Worm (Caenorhabditis elegans): Measurements from ENCODE around the gene ucp-4.
A peak's percentile ranks its signal among the peaks of the same experiment; 100 is the strongest.

Gene ucp-4

ce11 chrV:9318046-9318445, 16.1 kb upstream of the ucp-4 start, which contains the start of gene kvs-3 (continued):
- TF ChIP-seq hlh-26 (GFP tag; conservative IDR thresholded peaks at IDR 0.05) (no peak), Y79H2A.3 (GFP tag; conservative IDR thresholded peaks at IDR 0.05) (peak; percentile 69; the same call in 1 of the 2 replicates), ceh-58 (GFP tag; IDR thresholded peaks at IDR 0.05) (0 out of 2 replicates have a peak, but pooled peaks have one; percentile 55), mxl-1 (tag; optimal IDR thresholded peaks at IDR 0.05) (peak; percentile 73), Y67H2A.10 (GFP tag; conservative IDR thresholded peaks at IDR 0.05) (peak; percentile 50; the same call in 1 of the 2 replicates), ets-4 (GFP tag; optimal IDR thresholded peaks at IDR 0.05) (peak; percentile 37), unc-62 (GFP tag; optimal IDR thresholded peaks at IDR 0.05) (no peak), let-526 (GFP tag; IDR thresholded peaks at IDR 0.05) (no peak), ztf-18 (tag; optimal IDR thresholded peaks at IDR 0.05) (peak; percentile 84), bed-1 (GFP tag; IDR thresholded peaks at IDR 0.05) (0 out of 2 replicates have a peak, but pooled peaks have one; percentile 14), repo-1 (tag; optimal IDR thresholded peaks at IDR 0.05) (peak; percentile 82), nhr-80 (tag; optimal IDR thresholded peaks at IDR 0.05) (no peak), ceh-91 (GFP tag; IDR thresholded peaks at IDR 0.05) (peak; percentile 40; the same call in 1 of the 2 replicates), unc-130 (GFP tag; optimal IDR thresholded peaks at IDR 0.05) (peak; percentile 44), madf-6 (GFP tag; IDR thresholded peaks at IDR 0.05) (no peak; the same call in 1 of the 2 replicates), F22D6.2 (tag; optimal IDR thresholded peaks at IDR 0.05) (peak; percentile 27), ZK185.1 (tag; optimal IDR thresholded peaks at IDR 0.05; ENCODE audit: poor library complexity, severe bottlenecking) (peak; percentile 80), akir-1 (GFP tag; optimal IDR thresholded peaks at IDR 0.05) (no peak), F57A8.1 (GFP tag; optimal IDR thresholded peaks at IDR 0.05) (peak; percentile 95), sea-2 (GFP tag; IDR thresholded peaks at IDR 0.05) (0 out of 2 replicates have a peak, but pooled peaks have one; percentile 70), snpc-3.4 (tag; optimal IDR thresholded peaks at IDR 0.05) (peak; percentile 89), B0019.2 (GFP tag; conservative IDR thresholded peaks at IDR 0.05) (peak; percentile 49; the same call in 1 of the 2 replicates), tbx-9 (tag; optimal IDR thresholded peaks at IDR 0.05; ENCODE audit: borderline replicate concordance) (peak; percentile 19), rec-8 (tag; optimal IDR thresholded peaks at IDR 0.05) (peak; percentile 73 to 77), attf-6 (GFP tag; IDR thresholded peaks at IDR 0.05) (peak; percentile 1), chd-7 (tag; optimal IDR thresholded peaks at IDR 0.05) (peak; percentile 88), rpc-1 (optimal IDR thresholded peaks at IDR 0.05) (peak; percentile 85), rpc-1 (tag; optimal IDR thresholded peaks at IDR 0.05) (peak; percentile 94), snpc-4 (GFP tag; optimal IDR thresholded peaks at IDR 0.05) (peak; percentile 70), snpc-4 (tag; optimal IDR thresholded peaks at IDR 0.05) (peak in 1 of 4 experiments; percentile 62), dpl-1 (GFP tag; optimal IDR thresholded peaks at IDR 0.05) (peak; percentile 18), lin-35 (GFP tag; optimal IDR thresholded peaks at IDR 0.05) (peak in 1 of 3 experiments; percentile 75), F49E8.2 (tag; optimal IDR thresholded peaks at IDR 0.05; ENCODE audit: insufficient read depth) (peak; percentile 61), ztf-3 (GFP tag; optimal IDR thresholded peaks at IDR 0.05) (peak; percentile 56), hmg-1.2 (GFP tag; IDR thresholded peaks at IDR 0.05) (peak; percentile 80), dpff-1 (tag; optimal IDR thresholded peaks at IDR 0.05) (peak; percentile 44), snpc-1.1 (tag; optimal IDR thresholded peaks at IDR 0.05; ENCODE audit: insufficient read depth) (peak; percentile 55), ztf-6 (GFP tag; IDR thresholded peaks at IDR 0.05) (peak; percentile 51; the same call in 1 of the 2 replicates), let-607 (tag; optimal IDR thresholded peaks at IDR 0.05) (peak; percentile 6 to 43), F10E7.11 (tag; optimal IDR thresholded peaks at IDR 0.05) (peak; percentile 72), C06A6.2 (GFP tag; conservative IDR thresholded peaks at IDR 0.05) (peak; percentile 63), mes-4 (tag; optimal IDR thresholded peaks at IDR 0.05) (peak; percentile 66), hmg-20 (GFP tag; IDR thresholded peaks at IDR 0.05) (0 out of 2 replicates have a peak, but pooled peaks have one; percentile 39), lin-54 (GFP tag; optimal IDR thresholded peaks at IDR 0.05) (peak; percentile 71), Y53F4B.3 (GFP tag; IDR thresholded peaks at IDR 0.05) (peak; percentile 69; the same call in 1 of the 2 replicates), pha-4 (tag; optimal IDR thresholded peaks at IDR 0.05) (no peak), Y53G8AR.9 (GFP tag; conservative IDR thresholded peaks at IDR 0.05) (peak; percentile 83)

All from whole organism, young adult.